Fruit fly (Drosophila melanogaster) whole organism, embryonic: Measurements from ENCODE around the gene CG2104.
A peak's percentile ranks its signal among the peaks of the same experiment; 100 is the strongest.

Source experiments
- Asciz ChIP-seq: fragments of 200-800 bp; sonication (Bioruptor generic); optimal IDR thresholded peaks from 2 replicates; lab custom pipeline; 2017; ENCODE audit warnings: missing biosample characterization, mild to moderate bottlenecking, missing genetic modification characterization, missing genetic modification reagents
- B-H1 ChIP-seq: fragments of 200-800 bp; sonication (Bioruptor generic); IDR thresholded peaks from 3 replicates; pipeline ENCODE4 v1.3.6; 2022; ENCODE audit warnings: missing biosample characterization, missing genetic modification characterization
- CG11723 ChIP-seq: fragments of 200-800 bp; sonication (Bioruptor generic); optimal IDR thresholded peaks from 2 replicates; lab custom pipeline; 2017; ENCODE audit warnings: missing biosample characterization, mild to moderate bottlenecking, missing genetic modification characterization
- CG12299 ChIP-seq: fragments of 200-800 bp; sonication (Bioruptor generic); optimal IDR thresholded peaks from 2 replicates; lab custom pipeline; 2018; ENCODE audit warnings: missing biosample characterization, mild to moderate bottlenecking, missing genetic modification characterization
- CG15514 ChIP-seq: fragments of 200-800 bp; sonication (Bioruptor generic); optimal IDR thresholded peaks from 3 replicates; lab custom pipeline; 2017; ENCODE audit warnings: missing biosample characterization, missing genetic modification characterization, mild to moderate bottlenecking, moderate library complexity, missing genetic modification reagents
- CG17186 ChIP-seq: fragments of 200-800 bp; sonication (Bioruptor generic); optimal IDR thresholded peaks from 3 replicates; lab custom pipeline; 2017; ENCODE audit warnings: missing biosample characterization, missing genetic modification reagents, missing genetic modification characterization
- CG17328 ChIP-seq: fragments of 200-800 bp; sonication (Bioruptor generic); IDR thresholded peaks from 2 replicates; pipeline ENCODE4 v1.3.6; 2022; ENCODE audit warnings: missing biosample characterization, missing genetic modification characterization
- CG17568 ChIP-seq: fragments of 200-800 bp; sonication (Bioruptor generic); optimal IDR thresholded peaks from 2 replicates; lab custom pipeline; 2018; ENCODE audit warnings: missing biosample characterization, mild to moderate bottlenecking, missing genetic modification characterization, moderate library complexity
- CG18764 ChIP-seq: fragments of 200-800 bp; sonication (Bioruptor generic); optimal IDR thresholded peaks from 3 replicates; lab custom pipeline; 2016; ENCODE audit warnings: missing biosample characterization, missing genetic modification characterization
- CG2712 ChIP-seq: fragments of 200-800 bp; optimal IDR thresholded peaks from 3 replicates; lab custom pipeline; 2019; ENCODE audit warnings: missing biosample characterization, mild to moderate bottlenecking, missing genetic modification characterization, moderate library complexity
- CG30020 ChIP-seq: fragments of 200-800 bp; optimal IDR thresholded peaks from 2 replicates; lab custom pipeline; 2019; ENCODE audit warnings: missing biosample characterization, mild to moderate bottlenecking, missing genetic modification characterization, moderate library complexity
- CG30403 ChIP-seq: fragments of 200-800 bp; sonication (Bioruptor generic); optimal IDR thresholded peaks from 3 replicates; lab custom pipeline; 2016; ENCODE audit warnings: missing biosample characterization, missing genetic modification characterization
- CG3281 ChIP-seq: fragments of 200-800 bp; sonication (Bioruptor generic); optimal IDR thresholded peaks from 3 replicates; lab custom pipeline; 2017; ENCODE audit warnings: missing biosample characterization, mild to moderate bottlenecking, missing genetic modification characterization
- CG3838 ChIP-seq: fragments of 200-800 bp; sonication (Bioruptor generic); optimal IDR thresholded peaks from 3 replicates; lab custom pipeline; 2016; ENCODE audit warnings: missing biosample characterization, missing genetic modification characterization
- CG6254 ChIP-seq: fragments of 200-800 bp; sonication (Bioruptor generic); optimal IDR thresholded peaks from 3 replicates; lab custom pipeline; 2017; ENCODE audit warnings: mild to moderate bottlenecking, missing biosample characterization, missing genetic modification reagents, missing genetic modification characterization
- CG6654 ChIP-seq: fragments of 200-800 bp; sonication (Bioruptor generic); optimal IDR thresholded peaks from 2 replicates; lab custom pipeline; 2017; ENCODE audit warnings: missing biosample characterization, mild to moderate bottlenecking, missing genetic modification characterization
- CG6813 ChIP-seq: fragments of 200-800 bp; sonication (Bioruptor generic); optimal IDR thresholded peaks from 2 replicates; lab custom pipeline; 2017; ENCODE audit warnings: missing biosample characterization, missing genetic modification characterization, mild to moderate bottlenecking, moderate library complexity, missing genetic modification reagents
- CG7556 ChIP-seq: fragments of 200-800 bp; sonication (Bioruptor generic); optimal IDR thresholded peaks from 2 replicates; lab custom pipeline; 2017; ENCODE audit warnings: missing biosample characterization, mild to moderate bottlenecking, missing genetic modification characterization
- CG7745 ChIP-seq: fragments of 200-800 bp; sonication (Bioruptor generic); optimal IDR thresholded peaks from 2 replicates; lab custom pipeline; 2018; ENCODE audit warnings: missing biosample characterization, mild to moderate bottlenecking, missing genetic modification characterization, moderate library complexity
- CG7987 ChIP-seq: fragments of 200-800 bp; sonication (Bioruptor generic); optimal IDR thresholded peaks from 2 replicates; lab custom pipeline; 2018; ENCODE audit warnings: missing biosample characterization, mild to moderate bottlenecking, missing genetic modification characterization, moderate library complexity
- CG8924 ChIP-seq: fragments of 200-800 bp; optimal IDR thresholded peaks from 3 replicates; lab custom pipeline; 2019; ENCODE audit warnings: missing biosample characterization, mild to moderate bottlenecking, missing genetic modification characterization, moderate library complexity
- CG9437 ChIP-seq: fragments of 200-800 bp; sonication (Bioruptor generic); optimal IDR thresholded peaks from 2 replicates; lab custom pipeline; 2018; ENCODE audit warnings: missing biosample characterization, mild to moderate bottlenecking, missing genetic modification characterization
- CG9876 ChIP-seq: fragments of 200-800 bp; sonication (Bioruptor generic); optimal IDR thresholded peaks from 2 replicates; lab custom pipeline; 2016; ENCODE audit warnings: missing biosample characterization, missing genetic modification characterization
- D19A ChIP-seq: fragments of 200-800 bp; optimal IDR thresholded peaks from 3 replicates; lab custom pipeline; 2019; ENCODE audit warnings: missing biosample characterization, mild to moderate bottlenecking, missing genetic modification characterization, moderate library complexity
- Dbx ChIP-seq: fragments of 200-800 bp; sonication (Bioruptor generic); IDR thresholded peaks from 3 replicates; pipeline ENCODE4 v1.3.6; 2022; ENCODE audit warnings: missing biosample characterization, missing genetic modification characterization
- Dfd ChIP-seq, 2 experiments: fragments of >200 bp; optimal IDR thresholded peaks; 2 replicates each; lab custom pipeline; 2017; ENCODE audit warnings: missing biosample characterization in 2 of 2, missing genetic modification characterization in 2 of 2
- E2f2 ChIP-seq: fragments of 200-800 bp; sonication (Bioruptor generic); IDR thresholded peaks from 2 replicates; pipeline ENCODE4 v1.3.6; 2022; ENCODE audit warnings: missing biosample characterization, missing genetic modification characterization
- Fer3 ChIP-seq: fragments of 200-800 bp; sonication (Bioruptor generic); optimal IDR thresholded peaks from 2 replicates; lab custom pipeline; 2018; ENCODE audit warnings: missing biosample characterization, mild to moderate bottlenecking, missing genetic modification characterization, moderate library complexity
- H2.0 ChIP-seq: fragments of 200-800 bp; sonication (Bioruptor generic); IDR thresholded peaks from 2 replicates; pipeline ENCODE4 v1.3.6; 2022; ENCODE audit warnings: missing biosample characterization, missing genetic modification characterization
- HLH54F ChIP-seq: fragments of 200-800 bp; sonication (Bioruptor generic); optimal IDR thresholded peaks from 3 replicates; lab custom pipeline; 2016; ENCODE audit warnings: missing biosample characterization, missing genetic modification characterization
- Lpt ChIP-seq: fragments of >200 bp; optimal IDR thresholded peaks from 2 replicates; lab custom pipeline; 2018; ENCODE audit warnings: missing biosample characterization, missing genetic modification characterization
- Oli ChIP-seq: fragments of 200-800 bp; sonication (Bioruptor generic); optimal IDR thresholded peaks from 2 replicates; lab custom pipeline; 2018; ENCODE audit warnings: missing biosample characterization, mild to moderate bottlenecking, missing genetic modification characterization, moderate library complexity
- Sry-δ ChIP-seq: fragments of 200-800 bp; sonication (Bioruptor generic); optimal IDR thresholded peaks from 2 replicates; lab custom pipeline; 2016; ENCODE audit warnings: missing biosample characterization, missing genetic modification characterization
- ase ChIP-seq: fragments of 200-800 bp; sonication (Bioruptor generic); IDR thresholded peaks from 3 replicates; pipeline ENCODE4 v1.3.6; 2022; ENCODE audit warnings: missing biosample characterization, missing genetic modification characterization
- ash1 ChIP-seq: fragments of 200-800 bp; sonication (Bioruptor generic); optimal IDR thresholded peaks from 2 replicates; lab custom pipeline; 2018; ENCODE audit warnings: missing biosample characterization, mild to moderate bottlenecking, missing genetic modification characterization
- az2 ChIP-seq: fragments of 200-800 bp; sonication (Bioruptor generic); optimal IDR thresholded peaks from 3 replicates; lab custom pipeline; 2016; ENCODE audit warnings: missing biosample characterization, missing genetic modification characterization
- da ChIP-seq: fragments of 200-800 bp; sonication (Bioruptor generic); optimal IDR thresholded peaks from 2 replicates; lab custom pipeline; 2016; ENCODE audit warnings: missing biosample characterization, missing genetic modification characterization
- fd102C ChIP-seq: fragments of 200-800 bp; sonication (Bioruptor generic); optimal IDR thresholded peaks from 2 replicates; lab custom pipeline; 2018; ENCODE audit warnings: missing biosample characterization, mild to moderate bottlenecking, missing genetic modification characterization, moderate library complexity
- fd3F ChIP-seq: fragments of 200-800 bp; sonication (Bioruptor generic); optimal IDR thresholded peaks from 2 replicates; lab custom pipeline; 2018; ENCODE audit warnings: missing biosample characterization, mild to moderate bottlenecking, missing genetic modification characterization, moderate library complexity
- fd64A ChIP-seq: fragments of 200-800 bp; sonication (Bioruptor generic); optimal IDR thresholded peaks from 3 replicates; lab custom pipeline; 2018; ENCODE audit warnings: missing biosample characterization, mild to moderate bottlenecking, missing genetic modification characterization
- maf-S ChIP-seq: fragments of 200-800 bp; sonication (Bioruptor generic); optimal IDR thresholded peaks from 2 replicates; lab custom pipeline; 2016; ENCODE audit warnings: missing biosample characterization, missing genetic modification characterization
- mirr ChIP-seq: fragments of 200-800 bp; sonication (Bioruptor generic); optimal IDR thresholded peaks from 3 replicates; lab custom pipeline; 2018; ENCODE audit warnings: missing biosample characterization, mild to moderate bottlenecking, missing genetic modification characterization
- org-1 ChIP-seq: fragments of 200-800 bp; sonication (Bioruptor generic); optimal IDR thresholded peaks from 2 replicates; lab custom pipeline; 2017; ENCODE audit warnings: missing biosample characterization, missing genetic modification characterization
- otp ChIP-seq: fragments of 200-800 bp; sonication (Bioruptor generic); IDR thresholded peaks from 3 replicates; pipeline ENCODE4, ENCODE4 v1.3.6; 2022; ENCODE audit warnings: missing biosample characterization, missing genetic modification characterization
- ro ChIP-seq: fragments of 200-800 bp; sonication (Bioruptor generic); IDR thresholded peaks from 2 replicates; pipeline ENCODE4 v1.3.6; 2022; ENCODE audit warnings: missing biosample characterization, missing genetic modification characterization
- seq ChIP-seq: fragments of 200-800 bp; sonication (Bioruptor generic); IDR thresholded peaks from 2 replicates; pipeline ENCODE4 v1.3.6; 2022; ENCODE audit warnings: missing biosample characterization, missing genetic modification characterization
- sim ChIP-seq: fragments of 200-800 bp; sonication (Bioruptor generic); IDR thresholded peaks from 2 replicates; pipeline ENCODE4 v1.3.6; 2022; ENCODE audit warnings: missing biosample characterization, missing genetic modification characterization
- wdn ChIP-seq: fragments of 200-800 bp; sonication (Bioruptor generic); IDR thresholded peaks from 2 replicates; pipeline ENCODE4 v1.3.6; 2022; ENCODE audit warnings: missing biosample characterization, missing genetic modification characterization
- wek ChIP-seq: fragments of 200-800 bp; sonication (Bioruptor generic); optimal IDR thresholded peaks from 3 replicates; lab custom pipeline; 2018; ENCODE audit warnings: missing biosample characterization, mild to moderate bottlenecking, missing genetic modification characterization, moderate library complexity
- z ChIP-seq: fragments of 200-800 bp; sonication (Bioruptor generic); IDR thresholded peaks from 3 replicates; pipeline ENCODE4 v1.3.6; 2022; ENCODE audit warnings: missing biosample characterization, missing genetic modification characterization

CG2104 gene

dm6 chr3R:5685269-5686048 is 7.6 kb downstream of the CG2104 start, which contains the start of the genes Rab23 and plx (continued):
- no peak for TF ChIP-seq CG17568
- no peak for TF ChIP-seq mirr (GFP tag; lab: Kevin White, UChicago)
- no peak for TF ChIP-seq CG7745
- TF ChIP-seq Oli = no peak
- peak; percentile 16; the same call in 1 of the 2 replicates for TF ChIP-seq seq (GFP tag; lab: Robert Waterston, UW)
- TF ChIP-seq ro (GFP tag; lab: Robert Waterston, UW) = no peak
- TF ChIP-seq wek (GFP tag; lab: Kevin White, UChicago) = no peak
- no peak for TF ChIP-seq z (GFP tag; lab: Robert Waterston, UW)
- TF ChIP-seq wdn (GFP tag; lab: Robert Waterston, UW) = no peak
- TF ChIP-seq otp (GFP tag; lab: Robert Waterston, UW) = no peak
- no peak for TF ChIP-seq Lpt
- TF ChIP-seq CG7987 (GFP tag; lab: Kevin White, UChicago) = no peak
- no peak for TF ChIP-seq B-H1 (GFP tag; lab: Robert Waterston, UW)
- TF ChIP-seq CG7556 (GFP tag; lab: Kevin White, UChicago) = peak; percentile 1
- no peak for TF ChIP-seq da (GFP tag; lab: Kevin White, UChicago)
- peak; percentile 99 for TF ChIP-seq E2f2 (GFP tag; lab: Robert Waterston, UW)
- TF ChIP-seq Dfd (GFP tag; optimal IDR thresholded peaks at IDR 0.05; lab: Kevin White, UChicago) = no peak
- TF ChIP-seq CG8924 (tag; lab: Kevin White, UChicago) = no peak
- TF ChIP-seq CG12299 = peak; percentile 18
- TF ChIP-seq D19A (tag; lab: Kevin White, UChicago) = no peak
- no peak for TF ChIP-seq CG9876
- TF ChIP-seq CG6654 (GFP tag; lab: Kevin White, UChicago) = no peak
- TF ChIP-seq ase (GFP tag; lab: Robert Waterston, UW) = no peak
- no peak for TF ChIP-seq CG3281 (GFP tag; lab: Kevin White, UChicago)
- no peak for TF ChIP-seq CG9437 (GFP tag; lab: Kevin White, UChicago)
- TF ChIP-seq HLH54F (GFP tag; lab: Kevin White, UChicago) = peak; percentile 35
- peak; percentile 62 for TF ChIP-seq CG15514
- TF ChIP-seq CG17328 (GFP tag; lab: Robert Waterston, UW) = 0 out of 2 replicates have a peak, but pooled peaks have one; percentile 5
- TF ChIP-seq fd102C = no peak
- no peak for TF ChIP-seq CG3838 (GFP tag; lab: Kevin White, UChicago)
- no peak for TF ChIP-seq maf-S (GFP tag; lab: Kevin White, UChicago)
- no peak for TF ChIP-seq CG6254 (GFP tag; lab: Kevin White, UChicago)
- TF ChIP-seq ash1 (GFP tag; lab: Kevin White, UChicago) = no peak
- no peak for TF ChIP-seq fd64A (GFP tag; lab: Kevin White, UChicago)
- TF ChIP-seq CG30020 (tag; lab: Kevin White, UChicago) = peak; percentile 25
- no peak for TF ChIP-seq sim
- TF ChIP-seq CG6813 (GFP tag; lab: Kevin White, UChicago) = no peak
- no peak for TF ChIP-seq Dbx (GFP tag; lab: Robert Waterston, UW)
- no peak for TF ChIP-seq fd3F (GFP tag; lab: Kevin White, UChicago)
- peak; percentile 47 for TF ChIP-seq Sry-δ
- no peak for TF ChIP-seq Asciz (GFP tag; lab: Kevin White, UChicago)
- no peak for TF ChIP-seq az2 (GFP tag; lab: Kevin White, UChicago)
- no peak for TF ChIP-seq Fer3 (tag; lab: Kevin White, UChicago)
- peak; percentile 21 for TF ChIP-seq CG18764 (GFP tag; lab: Kevin White, UChicago)
- TF ChIP-seq org-1 (GFP tag; lab: Kevin White, UChicago) = no peak
- no peak for TF ChIP-seq CG30403 (GFP tag; lab: Kevin White, UChicago)
- no peak for TF ChIP-seq CG11723 (GFP tag; lab: Kevin White, UChicago)
- TF ChIP-seq H2.0 (GFP tag; lab: Robert Waterston, UW) = no peak
- TF ChIP-seq CG17186 = peak; percentile 58
- TF ChIP-seq CG2712 (tag; lab: Kevin White, UChicago) = peak; percentile 21
